Worm (Caenorhabditis elegans) whole organism, L1 larva: ENCODE measurements around the gene col-102.

ENCODE experiments used
- C16A3.4 ChIP-seq: fragments of 150-350 bp; optimal IDR thresholded peaks from 2 replicates; lab custom pipeline; 2014; ENCODE audit warnings: missing biosample characterization, missing genetic modification characterization
- C34B4.2 ChIP-seq: sonication (generic microtip); optimal IDR thresholded peaks from 2 replicates; lab custom pipeline; 2017; ENCODE audit warnings: mild to moderate bottlenecking, missing genetic modification characterization, missing compliant biosample characterization
- Y116A8C.19 ChIP-seq: sonication (generic microtip); optimal IDR thresholded peaks from 2 replicates; lab custom pipeline; 2016; ENCODE audit warnings: missing compliant biosample characterization, missing genetic modification characterization, borderline replicate concordance
- alr-1 ChIP-seq: fragments of 200-800 bp; sonication (Bioruptor generic); optimal IDR thresholded peaks from 2 replicates; lab custom pipeline; 2018; ENCODE audit warnings: borderline replicate concordance, mild to moderate bottlenecking, missing genetic modification characterization, missing compliant biosample characterization
- ceh-8 ChIP-seq: fragments of 200-800 bp; sonication (Bioruptor generic); optimal IDR thresholded peaks from 2 replicates; lab custom pipeline; 2018; ENCODE audit warnings: mild to moderate bottlenecking, missing genetic modification characterization, moderate library complexity, missing compliant biosample characterization
- dpl-1 ChIP-seq, 3 experiments: fragments of 150-350 bp in 2 of 3; sonication (generic microtip) in 1 of 3; optimal IDR thresholded peaks; 2 replicates each; lab custom pipeline; 2014 to 2017; ENCODE audit warnings: missing biosample characterization in 3 of 3, missing genetic modification characterization in 3 of 3, missing genetic modification reagents in 3 of 3
- dsc-1 ChIP-seq: sonication (generic microtip); optimal IDR thresholded peaks from 2 replicates; lab custom pipeline; 2016; ENCODE audit warnings: mild to moderate bottlenecking, missing genetic modification characterization, missing compliant biosample characterization
- efl-1 ChIP-seq, 4 experiments: fragments of 150-350 bp; optimal IDR thresholded peaks in 3 of 4; peaks in 1 of 4; 1 replicate in 1 of 4; 2 replicates in 3 of 4; lab custom pipeline; 2014; ENCODE audit warnings: missing biosample characterization in 2 of 4, missing genetic modification characterization in 2 of 4, missing genetic modification reagents in 2 of 4
- egl-27 ChIP-seq, 2 experiments: fragments of 150-350 bp in 1 of 2; sonication (generic microtip); optimal IDR thresholded peaks; 3 replicates each; lab custom pipeline; 2017 to 2018; ENCODE audit warnings: missing biosample characterization in 2 of 2, missing genetic modification characterization in 2 of 2, missing genetic modification reagents in 2 of 2
- elt-3 ChIP-seq, 6 experiments: fragments of 150-350 bp in 1 of 6; sonication (generic microtip); optimal IDR thresholded peaks; 2 replicates each; lab custom pipeline; 2017 to 2018; ENCODE audit warnings: missing biosample characterization in 6 of 6, missing genetic modification characterization in 6 of 6, inconsistent platforms in 1 of 6
- fkh-10 ChIP-seq: sonication (generic microtip); optimal IDR thresholded peaks from 2 replicates; lab custom pipeline; 2017; ENCODE audit warnings: missing biosample characterization, missing genetic modification reagents, missing genetic modification characterization
- grh-1 ChIP-seq: fragments of 200-800 bp; sonication (Bioruptor generic); IDR thresholded peaks from 2 replicates; pipeline ENCODE4 v1.3.6; 2022; ENCODE audit warnings: missing genetic modification reagents, missing genetic modification characterization, missing compliant biosample characterization
- hpl-2 ChIP-seq: fragments of 150-350 bp; optimal IDR thresholded peaks from 2 replicates; lab custom pipeline; 2014; ENCODE audit warnings: missing biosample characterization, missing genetic modification reagents, missing genetic modification characterization
- irx-1 ChIP-seq: sonication (generic microtip); optimal IDR thresholded peaks from 2 replicates; lab custom pipeline; 2016; ENCODE audit warnings: missing genetic modification characterization, missing compliant biosample characterization
- jun-1 ChIP-seq: fragments of 150-350 bp; optimal IDR thresholded peaks from 2 replicates; lab custom pipeline; 2014; ENCODE audit warnings: missing biosample characterization, missing genetic modification reagents, missing genetic modification characterization
- lin-13 ChIP-seq: fragments of 150-350 bp; optimal IDR thresholded peaks from 2 replicates; lab custom pipeline; 2014; ENCODE audit warnings: missing biosample characterization, missing genetic modification reagents, missing genetic modification characterization
- lin-14 ChIP-seq: fragments of 200-800 bp; sonication (Bioruptor generic); optimal IDR thresholded peaks from 2 replicates; lab custom pipeline; 2018; ENCODE audit warnings: mild to moderate bottlenecking, missing genetic modification characterization, moderate library complexity, missing compliant biosample characterization
- lin-15B ChIP-seq: fragments of 150-350 bp; sonication (generic microtip); optimal IDR thresholded peaks from 3 replicates; lab custom pipeline; 2014; ENCODE audit warnings: missing biosample characterization, missing genetic modification characterization
- lin-35 ChIP-seq, 2 experiments: fragments of 150-350 bp; optimal IDR thresholded peaks; 2 replicates each; lab custom pipeline; 2014; ENCODE audit warnings: missing biosample characterization in 2 of 2, missing genetic modification characterization in 2 of 2, missing genetic modification reagents in 2 of 2
- mep-1 ChIP-seq: fragments of 150-350 bp; optimal IDR thresholded peaks from 2 replicates; lab custom pipeline; 2014; ENCODE audit warnings: missing biosample characterization, missing genetic modification characterization
- nhr-11 ChIP-seq: fragments of 150-350 bp; optimal IDR thresholded peaks from 2 replicates; lab custom pipeline; 2014; ENCODE audit warnings: missing biosample characterization, missing genetic modification characterization
- nhr-12 ChIP-seq: sonication (generic microtip); optimal IDR thresholded peaks from 2 replicates; lab custom pipeline; 2017; ENCODE audit warnings: missing biosample characterization, missing genetic modification characterization
- nhr-19 ChIP-seq: fragments of 200-800 bp; sonication (Bioruptor generic); conservative IDR thresholded peaks from 2 replicates; pipeline ENCODE4 v1.3.6; 2022; ENCODE audit warnings: missing genetic modification characterization, missing compliant biosample characterization
- nhr-77 ChIP-seq: fragments of 150-350 bp; optimal IDR thresholded peaks from 2 replicates; lab custom pipeline; 2014; ENCODE audit warnings: missing biosample characterization, missing genetic modification characterization
- nhr-85 ChIP-seq: sonication (generic microtip); peaks from one replicate; lab custom pipeline; 2016; ENCODE audit warnings: missing genetic modification characterization, inconsistent platforms, missing compliant biosample characterization
- pax-3 ChIP-seq: fragments of 200-800 bp; sonication (Bioruptor generic); optimal IDR thresholded peaks from 2 replicates; lab custom pipeline; 2018; ENCODE audit warnings: mild to moderate bottlenecking, missing genetic modification characterization, moderate library complexity, missing compliant biosample characterization
- snu-23 ChIP-seq: sonication (generic microtip); optimal IDR thresholded peaks from 2 replicates; lab custom pipeline; 2016; ENCODE audit warnings: missing genetic modification characterization, missing compliant biosample characterization
- sup-37 ChIP-seq: fragments of 200-800 bp; sonication (Bioruptor generic); optimal IDR thresholded peaks from 2 replicates; lab custom pipeline; 2018; ENCODE audit warnings: mild to moderate bottlenecking, missing genetic modification characterization, missing compliant biosample characterization
- swsn-7 ChIP-seq: sonication (generic microtip); optimal IDR thresholded peaks from 2 replicates; lab custom pipeline; 2016; ENCODE audit warnings: missing genetic modification characterization, missing compliant biosample characterization
- tbx-2 ChIP-seq: sonication (generic microtip); optimal IDR thresholded peaks from 2 replicates; lab custom pipeline; 2016; ENCODE audit warnings: missing genetic modification characterization, missing compliant biosample characterization
- unc-62 ChIP-seq: fragments of 150-350 bp; optimal IDR thresholded peaks from 2 replicates; lab custom pipeline; 2014; ENCODE audit warnings: missing biosample characterization, missing genetic modification reagents, missing genetic modification characterization
- unc-98 ChIP-seq: fragments of 200-800 bp; sonication (Bioruptor generic); IDR thresholded peaks from 2 replicates; pipeline ENCODE4 v1.3.6; 2022; ENCODE audit warnings: missing genetic modification characterization, missing compliant biosample characterization
- vab-15 ChIP-seq: sonication (generic microtip); optimal IDR thresholded peaks from 2 replicates; lab custom pipeline; 2017; ENCODE audit warnings: missing genotype, mild to moderate bottlenecking, missing genetic modification characterization, missing compliant biosample characterization

The col-102 gene

DNA sequence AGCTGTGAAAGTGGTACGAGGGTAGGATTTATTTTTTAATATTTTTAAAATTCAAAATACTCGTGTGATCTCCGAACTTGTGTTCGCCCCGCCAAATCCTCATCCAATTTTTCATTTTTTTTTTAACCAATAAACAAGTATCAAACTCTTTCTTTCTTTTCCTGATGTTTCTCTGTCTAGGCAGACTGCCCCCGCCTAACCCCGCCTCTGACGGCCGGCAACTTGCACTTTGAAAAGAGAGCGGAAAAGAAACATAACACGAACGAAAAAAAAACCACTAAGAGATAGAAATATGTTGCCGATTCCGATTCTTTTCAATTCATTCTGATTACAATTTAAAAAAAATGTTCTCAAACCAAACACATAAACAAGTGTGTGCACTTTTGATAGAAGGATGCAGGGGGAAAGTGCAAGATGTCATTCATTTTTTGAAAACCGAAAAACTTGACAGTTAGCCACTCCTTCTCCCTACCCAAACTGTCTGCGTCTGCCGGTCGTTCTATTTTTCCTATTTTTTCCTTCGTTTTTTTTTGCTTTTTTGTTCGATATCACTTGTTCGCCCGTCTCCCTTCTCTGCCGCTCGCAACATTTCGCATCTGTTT lies 21.8 kb downstream of the col-102 start:
- TF ChIP-seq lin-14 (GFP tag; lab: Kevin White, UChicago): peak; percentile 3
- TF ChIP-seq irx-1 (tag; lab: Kevin White, UChicago): no peak

ce11 chrIV:627237-627636 lies 23.0 kb downstream of the col-102 start, which contains the start of gene nhr-76:
nhr-76 (plus strand) TSS chrIV:627537.
- TF ChIP-seq C16A3.4 (tag; lab: Kevin White, UChicago): no peak
- TF ChIP-seq mep-1 (tag; lab: Kevin White, UChicago): no peak
- no peak for TF ChIP-seq nhr-11 (tag; lab: Kevin White, UChicago)
- TF ChIP-seq irx-1 (tag; lab: Kevin White, UChicago): no peak
- TF ChIP-seq fkh-10 (GFP tag; lab: Kevin White, UChicago): no peak
- TF ChIP-seq C34B4.2 (tag; lab: Kevin White, UChicago): no peak
- no peak for TF ChIP-seq ceh-8
- TF ChIP-seq egl-27 (tag; optimal IDR thresholded peaks at IDR 0.05; lab: Kevin White, UChicago): no peak
- no peak for TF ChIP-seq nhr-77
- TF ChIP-seq efl-1 (optimal IDR thresholded peaks at IDR 0.05; lab: Kevin White, UChicago): no peak
- no peak for TF ChIP-seq efl-1 (GFP tag; optimal IDR thresholded peaks at IDR 0.05 in 1 of 2; lab: Kevin White, UChicago)
- TF ChIP-seq, all 84 proteins: peak for 0

- no peak for TF ChIP-seq dpl-1 (GFP tag; optimal IDR thresholded peaks at IDR 0.05; lab: Kevin White, UChicago)
Observed at ce11 chrIV:630598-630997, 26.4 kb downstream of the col-102 start.

- TF ChIP-seq nhr-85 (peak; percentile 29), lin-15B (no peak)
Observed at ce11 chrIV:631869-632268, 27.6 kb downstream of the col-102 start.

DNA sequence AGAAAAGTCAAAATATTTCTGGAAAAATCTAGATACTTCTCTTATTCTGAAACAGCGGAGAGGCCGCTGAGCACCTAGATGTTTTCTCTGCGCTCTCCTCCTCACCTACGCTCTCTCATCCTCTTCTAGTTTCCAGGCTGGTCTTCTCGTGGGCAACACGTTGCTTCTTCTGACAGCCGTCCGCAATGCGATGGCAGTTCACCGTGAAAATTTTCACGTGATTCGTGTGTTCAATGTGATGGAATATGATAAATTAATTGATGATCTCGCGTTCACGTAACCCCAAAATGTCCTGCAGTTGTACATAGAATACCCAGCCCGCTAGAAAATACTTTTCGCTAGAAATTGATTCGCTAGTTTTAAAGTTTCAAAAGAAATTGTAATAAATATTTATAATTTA lies 29.3 kb downstream of the col-102 start:
- TF ChIP-seq fkh-10 (GFP tag; lab: Kevin White, UChicago) (no peak), vab-15 (tag; lab: Kevin White, UChicago) (no peak), nhr-19 (GFP tag; lab: Robert Waterston, UW) (no peak), alr-1 (tag; lab: Kevin White, UChicago) (no peak), C34B4.2 (tag; lab: Kevin White, UChicago) (no peak), jun-1 (tag; lab: Kevin White, UChicago) (no peak), snu-23 (GFP tag; lab: Kevin White, UChicago) (no peak), tbx-2 (tag; lab: Kevin White, UChicago) (no peak), nhr-12 (tag; lab: Kevin White, UChicago) (no peak), lin-35 (GFP tag; optimal IDR thresholded peaks at IDR 0.05; lab: Kevin White, UChicago) (no peak), swsn-7 (tag; lab: Kevin White, UChicago) (no peak), unc-98 (GFP tag; lab: Robert Waterston, UW) (no peak)

DNA sequence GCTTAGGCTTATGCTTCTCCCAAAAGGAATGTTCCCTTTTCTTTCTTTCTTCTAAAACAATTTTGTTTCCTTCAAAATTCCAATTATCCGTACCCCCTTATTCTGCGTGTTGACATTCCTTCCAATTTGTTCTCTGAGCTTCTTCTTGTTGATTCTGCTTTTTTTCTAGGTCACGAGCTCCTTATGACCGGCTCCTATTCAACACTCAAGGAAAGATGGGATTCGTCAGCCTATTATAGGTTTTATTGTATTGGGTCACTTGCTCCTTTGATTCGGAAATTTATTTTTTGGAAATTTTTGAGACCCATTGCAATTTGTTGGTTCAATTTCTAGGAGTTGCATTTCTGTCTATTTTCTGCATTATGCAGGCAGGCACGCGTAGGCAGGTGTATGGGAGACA lies 34.9 kb downstream of the col-102 start:
- no peak for TF ChIP-seq Y116A8C.19 (tag; lab: Kevin White, UChicago)
- no peak for TF ChIP-seq unc-62 (GFP tag; lab: Kevin White, UChicago)
- TF ChIP-seq sup-37: no peak
- TF ChIP-seq mep-1 (tag; lab: Kevin White, UChicago): no peak
- TF ChIP-seq elt-3 (tag; optimal IDR thresholded peaks at IDR 0.05; lab: Kevin White, UChicago): no peak
- no peak for TF ChIP-seq grh-1 (GFP tag; lab: Robert Waterston, UW)
- no peak for TF ChIP-seq snu-23 (GFP tag; lab: Kevin White, UChicago)
- no peak for TF ChIP-seq C34B4.2 (tag; lab: Kevin White, UChicago)
- TF ChIP-seq lin-14 (GFP tag; lab: Kevin White, UChicago): peak; percentile 18
- TF ChIP-seq lin-13: no peak
- TF ChIP-seq vab-15 (tag; lab: Kevin White, UChicago): no peak
- peak; percentile 33 for TF ChIP-seq dsc-1 (tag; lab: Kevin White, UChicago)
- TF ChIP-seq hpl-2 (GFP tag; lab: Kevin White, UChicago): no peak
- TF ChIP-seq nhr-85: no peak
- no peak for TF ChIP-seq lin-35 (GFP tag; optimal IDR thresholded peaks at IDR 0.05; lab: Kevin White, UChicago)
- peak; percentile 59 for TF ChIP-seq pax-3
